Worm (Caenorhabditis elegans): ENCODE measurements around the gene cdh-4.

cdh-4 gene

ce11 chrIII:4562070-4562788 lies 42.1 kb downstream of the cdh-4 start, which contains the start of gene pan-1 (continued):
- TF ChIP-seq madf-9 (GFP tag; conservative IDR thresholded peaks at IDR 0.05): peak; percentile 32; the same call in 1 of the 2 replicates
- TF ChIP-seq F49E8.2 (tag; optimal IDR thresholded peaks at IDR 0.05; ENCODE audit: borderline replicate concordance): no peak
- TF ChIP-seq nhr-28 (tag; optimal IDR thresholded peaks at IDR 0.05): peak; percentile 60
- TF ChIP-seq tra-1 (GFP tag; IDR thresholded peaks at IDR 0.05): no peak
- TF ChIP-seq D1046.2 (GFP tag; IDR thresholded peaks at IDR 0.05): no peak
- TF ChIP-seq hmg-1.1 (GFP tag; IDR thresholded peaks at IDR 0.05): peak; percentile 81
- TF ChIP-seq ceh-82 (tag; optimal IDR thresholded peaks at IDR 0.05): no peak
- no peak for TF ChIP-seq pha-4 (GFP tag; IDR thresholded peaks at IDR 0.05)
- peak; percentile 50 for TF ChIP-seq pha-4 (tag; optimal IDR thresholded peaks at IDR 0.05)
- TF ChIP-seq mep-1 (tag; optimal IDR thresholded peaks at IDR 0.05): peak; percentile 54
- peak; percentile 89 for TF ChIP-seq hlh-11 (tag; optimal IDR thresholded peaks at IDR 0.05)
- peak in 1 of 2 experiments; percentile 7 for TF ChIP-seq daf-16 (GFP tag; optimal IDR thresholded peaks at IDR 0.05)
- TF ChIP-seq daf-16 (tag; optimal IDR thresholded peaks at IDR 0.05): peak; percentile 24
- peak; percentile 68 for TF ChIP-seq mxl-3 (GFP tag; optimal IDR thresholded peaks at IDR 0.05)
- TF ChIP-seq mdl-1 (tag; optimal IDR thresholded peaks at IDR 0.05): peak in 1 of 2 experiments; percentile 35
- peak; percentile 34 for TF ChIP-seq nhr-48 (tag; optimal IDR thresholded peaks at IDR 0.05)
- TF ChIP-seq lsy-2 (tag; optimal IDR thresholded peaks at IDR 0.05): peak; percentile 20 to 52
- no peak for TF ChIP-seq tag-97 (GFP tag; IDR thresholded peaks at IDR 0.05)
- no peak for TF ChIP-seq F37D6.2 (tag; optimal IDR thresholded peaks at IDR 0.05)
- no peak for TF ChIP-seq nhr-6 (tag; optimal IDR thresholded peaks at IDR 0.05)
- TF ChIP-seq nhr-11 (tag; optimal IDR thresholded peaks at IDR 0.05): peak; percentile 15
- peak; percentile 48 for TF ChIP-seq mes-2 (tag; optimal IDR thresholded peaks at IDR 0.05; ENCODE audit: poor library complexity, severe bottlenecking)
- TF ChIP-seq nhr-42 (GFP tag; IDR thresholded peaks at IDR 0.05): no peak
- TF ChIP-seq sdz-12 (GFP tag; optimal IDR thresholded peaks at IDR 0.05): no peak

ce11 chrIII:4568030-4568429 lies 47.9 kb downstream of the cdh-4 start, which contains the start of gene mlcd-1:
Gene mlcd-1, minus strand, starts transcription at chrIII:4568130.
- no peak for TF ChIP-seq dmd-8 (GFP tag; IDR thresholded peaks at IDR 0.05)
- no peak for TF ChIP-seq nhr-25 (tag; optimal IDR thresholded peaks at IDR 0.05; ENCODE audit: borderline replicate concordance, insufficient read depth)
- no peak for TF ChIP-seq daf-19 (GFP tag; conservative IDR thresholded peaks at IDR 0.05)
- TF ChIP-seq F44E2.7 (GFP tag; IDR thresholded peaks at IDR 0.05): no peak
- no peak for TF ChIP-seq mdl-1 (tag; optimal IDR thresholded peaks at IDR 0.05)
- TF ChIP-seq unc-62 (GFP tag; optimal IDR thresholded peaks at IDR 0.05 in 1 of 2): no peak
- TF ChIP-seq unc-62 (tag; optimal IDR thresholded peaks at IDR 0.05): no peak
- no peak for TF ChIP-seq zfp-2 (tag; optimal IDR thresholded peaks at IDR 0.05)
- TF ChIP-seq zip-2 (tag; optimal IDR thresholded peaks at IDR 0.05): no peak
- no peak for TF ChIP-seq ceh-62 (tag; optimal IDR thresholded peaks at IDR 0.05)

ce11 chrIII:4568455-4568854 lies 48.3 kb downstream of the cdh-4 start, which contains the start of gene idhg-1:
Gene idhg-1, plus strand, starts transcription at chrIII:4568797.
- TF ChIP-seq php-3 (GFP tag; IDR thresholded peaks at IDR 0.05) (no peak), hif-1 (tag; optimal IDR thresholded peaks at IDR 0.05) (peak in 1 of 2 experiments; percentile 63), ceh-62 (tag; optimal IDR thresholded peaks at IDR 0.05) (no peak), zfp-2 (tag; optimal IDR thresholded peaks at IDR 0.05) (no peak), zfp-3 (GFP tag; conservative IDR thresholded peaks at IDR 0.05) (0 out of 2 replicates have a peak, but pooled peaks have one; percentile 20), unc-62 (GFP tag; optimal IDR thresholded peaks at IDR 0.05 in 1 of 2) (peak in 1 of 2 experiments; percentile 44), unc-62 (tag; optimal IDR thresholded peaks at IDR 0.05) (no peak), zip-2 (tag; optimal IDR thresholded peaks at IDR 0.05) (no peak), ZK546.5 (tag; optimal IDR thresholded peaks at IDR 0.05) (no peak), ztf-7 (tag; optimal IDR thresholded peaks at IDR 0.05) (peak; percentile 8), nhr-77 (tag; optimal IDR thresholded peaks at IDR 0.05) (peak; percentile 4), nhr-76 (tag; optimal IDR thresholded peaks at IDR 0.05) (peak; percentile 5), egl-43 (GFP tag; IDR thresholded peaks at IDR 0.05) (peak; percentile 64), arid-1 (GFP tag; conservative IDR thresholded peaks at IDR 0.05) (peak; percentile 81), cey-2 (tag; optimal IDR thresholded peaks at IDR 0.05; ENCODE audit: borderline replicate concordance, insufficient read depth) (no peak), unc-130 (GFP tag; optimal IDR thresholded peaks at IDR 0.05) (peak; percentile 88), T26A8.4 (GFP tag; IDR thresholded peaks at IDR 0.05) (peak; percentile 76; the same call in 1 of the 2 replicates), rbr-2 (tag; optimal IDR thresholded peaks at IDR 0.05) (peak; percentile 63), pqm-1 (tag; optimal IDR thresholded peaks at IDR 0.05) (peak; percentile 29), tra-1 (GFP tag; IDR thresholded peaks at IDR 0.05) (no peak), nhr-42 (GFP tag; IDR thresholded peaks at IDR 0.05) (no peak), dmd-9 (GFP tag; IDR thresholded peaks at IDR 0.05) (no peak)

Measured in whole organism, L4 larva.